Worm (Caenorhabditis elegans): ENCODE results near the gene T26C5.2.

DNA sequence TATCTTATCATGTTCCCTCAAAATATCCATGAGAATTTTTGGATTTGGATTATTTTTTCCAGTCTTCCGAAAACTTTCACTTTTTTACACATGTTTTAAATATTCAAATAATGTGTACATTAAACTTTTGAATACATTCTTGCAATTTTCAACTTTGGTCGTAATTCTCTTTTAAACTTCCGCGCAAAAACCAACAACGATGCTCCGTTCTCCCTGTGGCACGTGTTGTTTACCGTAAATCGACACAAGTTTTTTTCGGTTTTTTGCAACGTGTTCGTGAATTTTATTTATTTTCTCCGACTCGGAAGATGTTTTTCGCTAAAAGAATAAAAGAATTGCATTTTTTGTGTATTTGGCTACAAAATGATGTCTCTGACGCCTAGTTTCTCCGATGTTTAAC is 9.8 kb downstream of the T26C5.2 start:
- TF ChIP-seq pqm-1 (tag; optimal IDR thresholded peaks at IDR 0.05): no peak
- no peak for TF ChIP-seq hlh-6 (tag; optimal IDR thresholded peaks at IDR 0.05)
- TF ChIP-seq lin-11 (tag; optimal IDR thresholded peaks at IDR 0.05): no peak
- no peak for TF ChIP-seq ama-1 (optimal IDR thresholded peaks at IDR 0.05)
- TF ChIP-seq sox-2 (GFP tag; IDR thresholded peaks at IDR 0.05): no peak
- no peak for TF ChIP-seq C08G9.2 (tag; optimal IDR thresholded peaks at IDR 0.05)
- no peak for TF ChIP-seq pha-4 (tag; optimal IDR thresholded peaks at IDR 0.05)
- no peak for TF ChIP-seq fkh-6 (tag; optimal IDR thresholded peaks at IDR 0.05)
- TF ChIP-seq ceh-30 (tag; optimal IDR thresholded peaks at IDR 0.05): no peak
- TF ChIP-seq F13H6.1 (tag; optimal IDR thresholded peaks at IDR 0.05): no peak
- TF ChIP-seq fkh-10 (GFP tag; optimal IDR thresholded peaks at IDR 0.05): no peak
- TF ChIP-seq ahr-1 (tag; optimal IDR thresholded peaks at IDR 0.05): no peak
- no peak for TF ChIP-seq ceh-2 (tag; optimal IDR thresholded peaks at IDR 0.05)
- TF ChIP-seq hlh-30 (tag; optimal IDR thresholded peaks at IDR 0.05; ENCODE audit: insufficient read depth): no peak
